Fruit fly (Drosophila melanogaster) whole organism, adult: ENCODE results near the gene CG6688.

Experiments
- CG11617 ChIP-seq: fragments of 200-800 bp; sonication (Bioruptor generic); optimal IDR thresholded peaks from 2 replicates; lab custom pipeline; 2017; ENCODE audit warnings: mild to moderate bottlenecking, missing biosample characterization, missing genetic modification reagents, missing genetic modification characterization
- CG12768 ChIP-seq: fragments of 200-800 bp; sonication (Bioruptor generic); optimal IDR thresholded peaks from 2 replicates; lab custom pipeline; 2017; ENCODE audit warnings: missing biosample characterization, missing genetic modification characterization, mild to moderate bottlenecking, moderate library complexity, missing genetic modification reagents
- CG14711 ChIP-seq: fragments of 200-800 bp; sonication (Bioruptor generic); optimal IDR thresholded peaks from 2 replicates; lab custom pipeline; 2018; ENCODE audit warnings: missing biosample characterization, mild to moderate bottlenecking, missing genetic modification characterization, moderate library complexity
- CG1620 ChIP-seq: fragments of 200-800 bp; sonication (Bioruptor generic); optimal IDR thresholded peaks from 2 replicates; lab custom pipeline; 2016; ENCODE audit warnings: missing biosample characterization, missing genetic modification characterization
- CG33017 ChIP-seq: fragments of 200-800 bp; sonication (Bioruptor generic); optimal IDR thresholded peaks from 2 replicates; lab custom pipeline; 2018; ENCODE audit warnings: missing biosample characterization, mild to moderate bottlenecking, missing genetic modification characterization, moderate library complexity
- CG5204 ChIP-seq: fragments of 200-800 bp; sonication (Bioruptor generic); optimal IDR thresholded peaks from 2 replicates; lab custom pipeline; 2016; ENCODE audit warnings: missing biosample characterization, missing genetic modification characterization
- CG7045 ChIP-seq: fragments of 200-800 bp; sonication (Bioruptor generic); optimal IDR thresholded peaks from 2 replicates; lab custom pipeline; 2017; ENCODE audit warnings: missing biosample characterization, mild to moderate bottlenecking, missing genetic modification characterization
- CG7101 ChIP-seq: fragments of 200-800 bp; sonication (Bioruptor generic); optimal IDR thresholded peaks from 2 replicates; lab custom pipeline; 2018; ENCODE audit warnings: missing biosample characterization, mild to moderate bottlenecking, missing genetic modification characterization, moderate library complexity
- Clk ChIP-seq: fragments of 200-800 bp; sonication (Bioruptor generic); optimal IDR thresholded peaks from 2 replicates; lab custom pipeline; 2017; ENCODE audit warnings: missing biosample characterization, missing genetic modification characterization
- Crg-1 ChIP-seq: fragments of 200-800 bp; sonication (Bioruptor generic); optimal IDR thresholded peaks from 2 replicates; lab custom pipeline; 2016; ENCODE audit warnings: missing biosample characterization, missing genetic modification characterization
- Hr96 ChIP-seq: fragments of 200-800 bp; sonication (Bioruptor generic); optimal IDR thresholded peaks from 2 replicates; lab custom pipeline; 2016; ENCODE audit warnings: missing biosample characterization, missing genetic modification characterization
- Mnt ChIP-seq: fragments of 200-800 bp; sonication (Bioruptor generic); optimal IDR thresholded peaks from 2 replicates; lab custom pipeline; 2016; ENCODE audit warnings: missing biosample characterization, mild to moderate bottlenecking, missing genetic modification characterization
- bab1 ChIP-seq: fragments of 200-800 bp; sonication (Bioruptor generic); optimal IDR thresholded peaks from 3 replicates; lab custom pipeline; 2019; ENCODE audit warnings: missing biosample characterization, mild to moderate bottlenecking, missing genetic modification characterization, moderate library complexity
- cic ChIP-seq: fragments of 200-800 bp; sonication (Bioruptor generic); optimal IDR thresholded peaks from 2 replicates; lab custom pipeline; 2017; ENCODE audit warnings: missing biosample characterization, mild to moderate bottlenecking, missing genetic modification characterization, moderate library complexity
- cnc ChIP-seq, 2 experiments: fragments of >200 bp; optimal IDR thresholded peaks; 2 replicates each; lab custom pipeline; 2017
- kay ChIP-seq: fragments of 200-800 bp; sonication (Bioruptor generic); peaks from one replicate; lab custom pipeline; 2016; ENCODE audit warnings: missing biosample characterization, missing genetic modification characterization, borderline replicate concordance
- ovo ChIP-seq: fragments of 200-800 bp; sonication (Bioruptor generic); optimal IDR thresholded peaks from 2 replicates; lab custom pipeline; 2016; ENCODE audit warnings: missing biosample characterization, missing genetic modification characterization
- pad ChIP-seq: fragments of 200-800 bp; sonication (Bioruptor generic); optimal IDR thresholded peaks from 3 replicates; lab custom pipeline; 2017; ENCODE audit warnings: missing biosample characterization, missing genetic modification characterization, mild to moderate bottlenecking, moderate library complexity, missing genetic modification reagents
- tj ChIP-seq: fragments of 200-800 bp; sonication (Bioruptor generic); optimal IDR thresholded peaks from 3 replicates; lab custom pipeline; 2017; ENCODE audit warnings: missing biosample characterization, mild to moderate bottlenecking, missing genetic modification characterization, moderate library complexity
- toe ChIP-seq: fragments of 200-800 bp; sonication (Bioruptor generic); optimal IDR thresholded peaks from 2 replicates; lab custom pipeline; 2016; ENCODE audit warnings: missing biosample characterization, missing genetic modification characterization

CG6688 gene

DNA sequence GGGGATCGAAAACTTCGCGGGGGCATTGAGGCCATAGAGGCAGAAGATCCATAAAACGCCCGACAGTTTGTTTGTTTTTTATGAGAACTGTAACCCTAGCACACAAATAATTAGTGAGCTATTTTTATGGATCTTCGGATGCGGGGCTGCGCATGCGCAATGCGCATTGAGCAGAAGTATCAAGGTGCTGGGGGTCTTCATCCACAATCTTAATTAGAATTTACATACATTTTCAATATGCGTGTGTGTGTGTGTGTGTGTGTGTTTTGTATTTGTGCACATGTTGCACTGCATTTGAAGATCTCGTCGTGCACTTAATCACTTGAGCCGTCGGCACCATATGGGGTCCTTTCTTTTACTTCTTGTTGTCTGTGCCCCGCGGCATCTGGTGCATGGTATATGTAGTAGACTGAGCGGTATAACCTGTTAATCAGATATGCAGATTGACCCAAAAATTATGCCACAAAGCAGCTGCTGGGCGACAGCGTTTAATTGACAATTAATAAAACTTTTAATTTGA lies 30.6 kb downstream of the CG6688 start:
- TF ChIP-seq kay (GFP tag; lab: Kevin White, UChicago) (no peak), pad (GFP tag; lab: Kevin White, UChicago) (no peak), CG11617 (GFP tag; lab: Kevin White, UChicago) (no peak), CG1620 (no peak), ovo (GFP tag; lab: Kevin White, UChicago) (no peak), cic (GFP tag; lab: Kevin White, UChicago) (no peak), Hr96 (no peak), CG12768 (GFP tag; lab: Kevin White, UChicago) (no peak), Crg-1 (GFP tag; lab: Kevin White, UChicago) (no peak), bab1 (GFP tag; lab: Kevin White, UChicago) (no peak), CG7101 (tag; lab: Kevin White, UChicago) (no peak), CG5204 (GFP tag; lab: Kevin White, UChicago) (no peak), CG33017 (tag; lab: Kevin White, UChicago) (no peak), CG14711 (tag; lab: Kevin White, UChicago) (no peak), Clk (no peak), tj (GFP tag; lab: Kevin White, UChicago) (no peak), toe (GFP tag; lab: Kevin White, UChicago) (no peak)

DNA sequence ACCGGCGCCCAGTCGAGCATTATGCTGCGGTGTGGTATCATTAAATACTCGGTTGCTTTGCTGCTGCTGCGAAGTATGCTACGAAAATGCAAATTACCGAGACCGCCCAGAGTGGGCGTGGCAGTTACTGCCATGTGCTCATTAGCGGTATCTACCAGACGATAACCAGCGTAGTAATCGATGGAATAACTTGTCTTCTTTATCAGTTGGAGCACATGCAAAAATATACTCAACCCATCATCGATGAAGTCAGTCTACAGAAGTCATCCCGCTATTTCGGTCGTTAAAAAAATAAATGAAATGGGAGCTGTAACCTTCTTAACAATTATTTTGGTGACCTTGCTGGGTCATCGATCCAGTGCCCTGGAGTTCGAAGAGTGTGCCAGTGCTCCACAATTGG lies 31.5 kb downstream of the CG6688 start, which contains the start of gene CG13837:
TSS of gene CG13837 (plus strand) at position 301 of the 400 bp plus-strand sequence.
- TF ChIP-seq CG11617 (GFP tag; lab: Kevin White, UChicago) (no peak), CG12768 (GFP tag; lab: Kevin White, UChicago) (no peak), pad (GFP tag; lab: Kevin White, UChicago) (no peak), Mnt (GFP tag; lab: Kevin White, UChicago) (no peak), tj (GFP tag; lab: Kevin White, UChicago) (no peak), Hr96 (no peak), CG14711 (tag; lab: Kevin White, UChicago) (no peak), Clk (no peak), cnc (optimal IDR thresholded peaks at IDR 0.05; lab: Kevin White, UChicago) (no peak), bab1 (GFP tag; lab: Kevin White, UChicago) (no peak), Crg-1 (GFP tag; lab: Kevin White, UChicago) (no peak), toe (GFP tag; lab: Kevin White, UChicago) (no peak), CG7045 (GFP tag; lab: Kevin White, UChicago) (no peak), CG5204 (GFP tag; lab: Kevin White, UChicago) (no peak), ovo (GFP tag; lab: Kevin White, UChicago) (no peak), CG1620 (no peak), kay (GFP tag; lab: Kevin White, UChicago) (no peak), CG33017 (tag; lab: Kevin White, UChicago) (no peak), cic (GFP tag; lab: Kevin White, UChicago) (no peak)

DNA sequence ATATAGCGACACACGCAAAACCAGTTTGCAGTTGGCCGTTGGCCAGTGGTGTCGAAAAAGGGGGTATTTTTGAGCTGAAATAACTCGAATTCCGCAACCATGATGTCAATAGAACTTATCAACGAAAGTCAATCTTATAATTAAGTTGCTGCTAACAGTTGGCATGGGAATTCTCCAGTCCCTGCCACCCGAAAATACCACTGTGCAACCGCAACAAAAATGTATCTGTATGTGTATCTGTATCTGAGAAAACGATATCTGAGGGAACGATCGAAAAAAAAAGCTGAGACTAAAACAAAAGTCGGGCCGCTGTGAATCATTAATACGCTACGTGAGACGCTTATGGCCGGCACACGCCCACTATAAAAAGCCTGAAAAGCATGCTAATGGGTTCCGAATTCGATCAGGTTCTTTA lies 34.3 kb downstream of the CG6688 start:
- TF ChIP-seq Mnt (GFP tag; lab: Kevin White, UChicago) (no peak), CG7045 (GFP tag; lab: Kevin White, UChicago) (peak; percentile 9), Clk (no peak), CG7101 (tag; lab: Kevin White, UChicago) (peak; percentile 10), CG1620 (no peak), Hr96 (peak; percentile 7), Crg-1 (GFP tag; lab: Kevin White, UChicago) (no peak), toe (GFP tag; lab: Kevin White, UChicago) (no peak), CG5204 (GFP tag; lab: Kevin White, UChicago) (peak; percentile 25), kay (GFP tag; lab: Kevin White, UChicago) (no peak), cic (GFP tag; lab: Kevin White, UChicago) (no peak), CG12768 (GFP tag; lab: Kevin White, UChicago) (peak; percentile 24), CG14711 (tag; lab: Kevin White, UChicago) (no peak), pad (GFP tag; lab: Kevin White, UChicago) (no peak), CG11617 (GFP tag; lab: Kevin White, UChicago) (no peak), cnc (optimal IDR thresholded peaks at IDR 0.05; lab: Kevin White, UChicago) (no peak), bab1 (GFP tag; lab: Kevin White, UChicago) (no peak), ovo (GFP tag; lab: Kevin White, UChicago) (no peak), tj (GFP tag; lab: Kevin White, UChicago) (no peak), CG33017 (tag; lab: Kevin White, UChicago) (peak; percentile 33)

DNA sequence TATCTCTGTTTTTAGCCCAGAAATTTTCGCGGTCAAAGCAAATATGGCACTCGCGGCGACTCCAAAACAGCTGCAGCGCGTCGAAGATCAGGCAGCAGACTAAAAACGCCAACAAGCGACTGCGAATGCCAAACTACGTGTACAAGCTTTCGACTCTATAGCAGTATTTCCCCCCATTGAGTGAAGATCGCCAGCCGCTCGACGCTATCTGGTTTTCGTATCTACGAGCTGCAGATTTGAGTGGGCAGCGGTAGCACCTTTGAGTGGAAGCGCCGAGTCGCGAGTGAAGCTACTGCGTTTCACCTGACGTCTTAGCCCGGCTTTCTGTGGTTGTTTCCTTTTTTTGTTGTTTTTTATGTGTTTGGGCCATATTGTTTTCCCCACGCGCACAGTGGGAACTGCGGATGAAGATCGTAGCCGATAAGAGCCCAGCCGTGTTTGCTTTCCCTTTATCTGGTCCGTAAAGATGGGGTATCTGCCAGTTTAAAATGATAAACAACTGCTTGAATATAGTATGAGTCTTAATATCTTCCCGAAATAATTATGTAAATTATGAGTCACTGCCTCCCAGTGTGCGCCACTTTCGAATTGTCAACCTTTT lies 36.0 kb downstream of the CG6688 start, which contains the start of gene CG17121:
TSS of gene CG17121 (minus strand) at position 126 of the 601 bp plus-strand sequence.
- TF ChIP-seq Mnt (GFP tag; lab: Kevin White, UChicago) (peak; percentile 2), bab1 (GFP tag; lab: Kevin White, UChicago) (no peak), pad (GFP tag; lab: Kevin White, UChicago) (peak; percentile 20), CG7101 (tag; lab: Kevin White, UChicago) (no peak), CG11617 (GFP tag; lab: Kevin White, UChicago) (no peak), CG5204 (GFP tag; lab: Kevin White, UChicago) (no peak), cic (GFP tag; lab: Kevin White, UChicago) (peak; percentile 70), CG1620 (no peak), CG33017 (tag; lab: Kevin White, UChicago) (no peak), CG14711 (tag; lab: Kevin White, UChicago) (no peak)

DNA sequence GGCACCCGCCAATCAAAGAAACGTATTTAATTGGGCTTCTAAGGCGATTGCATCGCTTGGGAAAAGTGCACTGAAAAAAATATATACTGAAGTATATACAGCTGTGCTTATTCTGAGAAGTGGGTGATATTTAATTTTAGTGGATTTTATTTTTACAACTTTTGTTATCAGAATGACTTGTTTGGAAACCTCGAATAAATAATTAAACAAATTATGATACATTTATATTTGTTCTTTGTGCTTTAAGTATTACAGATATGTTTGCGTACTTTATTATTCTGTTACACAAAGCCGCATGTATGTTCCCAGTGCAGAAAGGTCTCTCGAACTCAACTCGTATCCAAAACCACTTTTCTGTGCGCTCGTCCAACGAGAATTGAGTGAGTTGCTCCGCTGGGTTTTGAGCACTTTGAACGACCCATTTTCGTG lies 36.5 kb downstream of the CG6688 start:
- TF ChIP-seq ovo (GFP tag; lab: Kevin White, UChicago) (no peak), bab1 (GFP tag; lab: Kevin White, UChicago) (peak; percentile 11), CG11617 (GFP tag; lab: Kevin White, UChicago) (peak; percentile 51), pad (GFP tag; lab: Kevin White, UChicago) (no peak), cnc (optimal IDR thresholded peaks at IDR 0.05; lab: Kevin White, UChicago) (no peak), CG14711 (tag; lab: Kevin White, UChicago) (peak; percentile 30), kay (GFP tag; lab: Kevin White, UChicago) (no peak), CG1620 (no peak), CG7101 (tag; lab: Kevin White, UChicago) (peak; percentile 63), Clk (no peak), CG12768 (GFP tag; lab: Kevin White, UChicago) (peak; percentile 44), CG5204 (GFP tag; lab: Kevin White, UChicago) (peak; percentile 63), CG33017 (tag; lab: Kevin White, UChicago) (peak; percentile 54), Crg-1 (GFP tag; lab: Kevin White, UChicago) (no peak), CG7045 (GFP tag; lab: Kevin White, UChicago) (peak; percentile 64), Hr96 (peak; percentile 44), cic (GFP tag; lab: Kevin White, UChicago) (no peak), Mnt (GFP tag; lab: Kevin White, UChicago) (no peak), tj (GFP tag; lab: Kevin White, UChicago) (no peak), toe (GFP tag; lab: Kevin White, UChicago) (peak; percentile 49)
